Worm (Caenorhabditis elegans) whole organism, young adult: ENCODE measurements around the gene lips-5.

Experiments used
- F57A8.1 ChIP-seq: fragments of 200-800 bp; sonication (Bioruptor generic); optimal IDR thresholded peaks from 2 replicates; lab custom pipeline; 2018; ENCODE audit warnings: mild to moderate bottlenecking, missing genetic modification characterization, moderate library complexity, missing compliant biosample characterization
- Y95B8A.8 ChIP-seq: fragments of 200-800 bp; sonication (Bioruptor generic); IDR thresholded peaks from 2 replicates; pipeline ENCODE4 v1.3.6; 2022; ENCODE audit warnings: missing genetic modification reagents, missing genetic modification characterization, missing compliant biosample characterization
- aptf-3 ChIP-seq: fragments of 200-800 bp; sonication (Bioruptor generic); IDR thresholded peaks from 2 replicates; pipeline ENCODE4 v1.3.6; 2022; ENCODE audit warnings: missing genetic modification characterization, missing compliant biosample characterization
- ceh-40 ChIP-seq: fragments of 200-800 bp; sonication (Bioruptor generic); IDR thresholded peaks from 2 replicates; pipeline ENCODE4 v1.3.6; 2022; ENCODE audit warnings: missing genetic modification characterization, missing compliant biosample characterization
- ekl-4 ChIP-seq: fragments of 200-800 bp; sonication (Bioruptor generic); IDR thresholded peaks from 2 replicates; pipeline ENCODE4 v1.3.6; 2022; ENCODE audit warnings: missing genetic modification reagents, missing genetic modification characterization, missing compliant biosample characterization
- nfya-1 ChIP-seq: sonication (generic microtip); optimal IDR thresholded peaks from 2 replicates; lab custom pipeline; 2017; ENCODE audit warnings: antibody characterized with exemption, missing compliant biosample characterization, missing genetic modification characterization, borderline replicate concordance; ENCODE audit not compliant: insufficient read depth
- nhr-90 ChIP-seq: sonication (generic microtip); optimal IDR thresholded peaks from 2 replicates; lab custom pipeline; 2016; ENCODE audit warnings: missing genotype, mild to moderate bottlenecking, missing genetic modification characterization, missing compliant biosample characterization
- unc-62 ChIP-seq: fragments of 150-350 bp; optimal IDR thresholded peaks from 2 replicates; lab custom pipeline; 2014; ENCODE audit warnings: missing biosample characterization, missing genetic modification reagents, missing genetic modification characterization
- xnd-1 ChIP-seq: sonication (generic microtip); optimal IDR thresholded peaks from 2 replicates; lab custom pipeline; 2016; ENCODE audit warnings: missing genotype, missing genetic modification reagents, missing genetic modification characterization, missing compliant biosample characterization
- ztf-3 ChIP-seq: fragments of 200-800 bp; sonication (Bioruptor generic); optimal IDR thresholded peaks from 2 replicates; lab custom pipeline; 2018; ENCODE audit warnings: mild to moderate bottlenecking, missing genetic modification characterization, missing compliant biosample characterization

DNA sequence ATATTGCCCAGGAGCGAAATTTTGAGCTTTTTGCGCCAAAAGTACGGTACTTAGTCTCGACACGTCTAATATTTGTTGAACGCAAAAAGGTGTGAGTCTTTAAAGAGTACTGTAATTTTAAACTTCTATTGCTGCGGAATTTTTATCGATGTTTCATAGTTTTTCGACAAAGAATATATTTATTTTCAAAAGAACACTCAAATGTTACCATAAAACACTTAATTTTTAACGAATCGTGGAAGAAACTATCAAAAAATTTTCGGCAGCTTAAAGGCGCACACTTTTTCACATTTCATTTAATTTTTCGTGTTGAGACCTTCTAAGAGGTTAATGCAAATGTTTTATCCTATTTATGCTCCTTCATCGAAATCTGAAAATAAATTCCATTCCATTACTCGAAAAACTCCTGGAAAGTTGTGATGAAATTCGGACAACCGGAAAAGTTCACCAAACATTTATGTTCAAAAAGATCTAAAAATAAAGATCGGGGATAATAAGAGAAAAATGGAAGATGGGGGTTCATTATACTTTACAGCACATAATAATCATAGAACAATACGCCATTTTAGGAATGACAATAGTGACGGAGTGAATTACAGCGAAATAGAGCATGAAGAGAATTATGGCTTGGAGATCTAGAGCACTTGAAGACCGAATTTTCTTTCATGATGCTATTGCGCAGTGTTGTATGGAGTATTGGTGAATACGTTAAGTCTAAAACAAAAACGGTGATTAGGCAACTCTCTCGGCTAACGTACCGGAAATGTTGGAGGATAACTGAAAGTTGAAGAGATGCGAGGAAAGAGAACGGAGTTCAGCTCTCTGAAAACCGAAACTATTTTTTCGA, 46.7 kb upstream of the lips-5 start:
- TF ChIP-seq Y95B8A.8 (GFP tag; lab: Robert Waterston, UW) (peak; percentile 60; the same call in 1 of the 2 replicates), xnd-1 (tag; lab: Kevin White, UChicago) (peak; percentile 33), aptf-3 (GFP tag; lab: Robert Waterston, UW) (no peak), F57A8.1 (GFP tag; lab: Kevin White, UChicago) (no peak), nfya-1 (tag; lab: Kevin White, UChicago) (no peak), ceh-40 (GFP tag; lab: Robert Waterston, UW) (no peak), ekl-4 (GFP tag; lab: Robert Waterston, UW) (peak; percentile 61; the same call in 1 of the 2 replicates), nhr-90 (no peak), ztf-3 (no peak), unc-62 (GFP tag; lab: Kevin White, UChicago) (no peak)
